Worm (Caenorhabditis elegans) whole organism, young adult: ENCODE results near the gene srw-69.

Source experiments
- ama-1 ChIP-seq, 3 experiments: fragments of 150-350 bp in 1 of 3; sonication (generic microtip) in 2 of 3; optimal IDR thresholded peaks; 2 replicates each; lab custom pipeline; 2014 to 2018; ENCODE audit warnings: missing biosample characterization in 2 of 3, missing genetic modification characterization in 2 of 3, missing genetic modification reagents in 2 of 3
- ceh-100 ChIP-seq: fragments of 200-800 bp; sonication (Bioruptor generic); IDR thresholded peaks from 2 replicates; pipeline ENCODE4 v1.3.6; 2022; ENCODE audit warnings: missing genetic modification reagents, missing genetic modification characterization, missing compliant biosample characterization
- dpff-1 ChIP-seq: sonication (generic microtip); optimal IDR thresholded peaks from 2 replicates; lab custom pipeline; 2017; ENCODE audit warnings: mild to moderate bottlenecking, missing genetic modification characterization, missing compliant biosample characterization
- him-1 ChIP-seq: sonication (generic microtip); optimal IDR thresholded peaks from 2 replicates; lab custom pipeline; 2016; ENCODE audit warnings: missing genotype, missing genetic modification reagents, missing genetic modification characterization, missing compliant biosample characterization
- lin-26 ChIP-seq: fragments of 200-800 bp; sonication (Bioruptor generic); IDR thresholded peaks from 2 replicates; pipeline ENCODE4 v1.3.6; 2022; ENCODE audit warnings: missing genetic modification reagents, missing genetic modification characterization, missing compliant biosample characterization
- mcd-1 ChIP-seq: fragments of 200-800 bp; sonication (Bioruptor generic); IDR thresholded peaks from 2 replicates; pipeline ENCODE4 v1.3.6; 2022; ENCODE audit warnings: missing genetic modification reagents, missing genetic modification characterization, missing compliant biosample characterization
- mes-4 ChIP-seq: sonication (generic microtip); optimal IDR thresholded peaks from 2 replicates; lab custom pipeline; 2016; ENCODE audit warnings: missing genotype, missing genetic modification characterization, missing compliant biosample characterization
- repo-1 ChIP-seq: sonication (generic microtip); optimal IDR thresholded peaks from 2 replicates; lab custom pipeline; 2017; ENCODE audit warnings: mild to moderate bottlenecking, missing genetic modification characterization, missing compliant biosample characterization
- unc-62 ChIP-seq: fragments of 150-350 bp; optimal IDR thresholded peaks from 2 replicates; lab custom pipeline; 2014; ENCODE audit warnings: missing biosample characterization, missing genetic modification reagents, missing genetic modification characterization

- TF ChIP-seq dpff-1 (tag; lab: Kevin White, UChicago) = no peak
- TF ChIP-seq unc-62 = no peak
- no peak for TF ChIP-seq mcd-1 (GFP tag; lab: Robert Waterston, UW)
- no peak for TF ChIP-seq lin-26 (GFP tag; lab: Robert Waterston, UW)
- TF ChIP-seq mes-4 = no peak
- TF ChIP-seq ama-1 (optimal IDR thresholded peaks at IDR 0.05; lab: Kevin White, UChicago) = no peak
- no peak for TF ChIP-seq ama-1 (GFP tag; optimal IDR thresholded peaks at IDR 0.05; lab: Kevin White, UChicago)
- TF ChIP-seq him-1 = no peak
- no peak for TF ChIP-seq repo-1 (tag; lab: Kevin White, UChicago)
- no peak for TF ChIP-seq ceh-100 (GFP tag; lab: Robert Waterston, UW)
Measured at ce11 chrV:7399202-7399601, 29.6 kb downstream of the srw-69 start, which contains the start of gene gst-41.
